Fruit fly (Drosophila melanogaster) S2 (cell line): Measurements from ENCODE around the gene CG6409.

ENCODE experiments used
- CG8478 ChIP-seq: fragments of >200 bp; optimal IDR thresholded peaks from 2 replicates; lab custom pipeline; 2018
- CTCF ChIP-seq, 2 experiments: fragments of >200 bp; optimal IDR thresholded peaks; 2 replicates each; lab custom pipeline; 2018

DNA sequence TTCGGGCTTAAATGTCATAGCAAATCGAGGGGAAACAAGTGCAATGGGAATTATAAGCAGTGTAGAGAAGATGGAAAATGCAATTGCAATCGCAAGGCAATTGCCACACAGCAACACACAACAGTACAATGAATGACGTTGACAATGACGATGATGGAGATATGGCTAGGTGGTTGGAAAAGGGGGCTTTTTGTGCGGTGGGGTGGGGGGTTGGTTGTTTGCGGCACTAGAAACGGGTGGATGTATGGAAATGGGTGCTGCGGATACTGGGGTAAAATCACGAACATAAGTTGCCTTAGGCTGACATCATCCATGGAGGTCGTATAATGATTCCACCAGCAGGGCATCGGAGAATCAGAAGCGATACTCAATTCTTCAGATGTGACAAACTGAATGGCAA is 13.0 kb downstream of the CG6409 start:
- TF ChIP-seq CG8478 (no peak), CTCF (optimal IDR thresholded peaks at IDR 0.05; lab: Kevin White, UChicago) (no peak)
